Worm (Caenorhabditis elegans) whole organism, L4 larva: ENCODE measurements around the gene F53F4.12.

Source experiments
- F37D6.2 ChIP-seq: sonication (generic microtip); optimal IDR thresholded peaks from 2 replicates; lab custom pipeline; 2016; ENCODE audit warnings: mild to moderate bottlenecking, missing genetic modification characterization, missing compliant biosample characterization
- F49E8.2 ChIP-seq: sonication (generic microtip); optimal IDR thresholded peaks from 2 replicates; lab custom pipeline; 2016; ENCODE audit warnings: missing compliant biosample characterization, mild to moderate bottlenecking, missing genetic modification characterization, borderline replicate concordance
- ZK546.5 ChIP-seq, 2 experiments: sonication (generic microtip); optimal IDR thresholded peaks; 2 replicates each; lab custom pipeline; 2017; ENCODE audit warnings: missing biosample characterization in 2 of 2, missing genetic modification characterization in 2 of 2
- aly-2 ChIP-seq: sonication (generic microtip); optimal IDR thresholded peaks from 2 replicates; lab custom pipeline; 2018; ENCODE audit warnings: missing biosample characterization, missing genetic modification characterization
- ama-1 ChIP-seq: fragments of 150-350 bp; optimal IDR thresholded peaks from 2 replicates; lab custom pipeline; 2014; ENCODE audit warnings: inconsistent platforms, mixed read lengths
- ceh-20 ChIP-seq: fragments of 200-800 bp; sonication (Bioruptor generic); IDR thresholded peaks from 2 replicates; pipeline ENCODE4 v1.3.6; 2022; ENCODE audit warnings: missing genetic modification reagents, missing genetic modification characterization, missing compliant biosample characterization
- cey-2 ChIP-seq: sonication (generic microtip); optimal IDR thresholded peaks from 3 replicates; lab custom pipeline; 2017; ENCODE audit warnings: missing genetic modification characterization, mild to moderate bottlenecking, missing compliant biosample characterization, antibody characterized with exemption, borderline replicate concordance; ENCODE audit not compliant: insufficient read depth
- ctbp-1 ChIP-seq: fragments of 200-800 bp; sonication (Bioruptor generic); IDR thresholded peaks from 2 replicates; pipeline ENCODE4 v1.3.6; 2022; ENCODE audit warnings: missing genetic modification reagents, missing genetic modification characterization, missing compliant biosample characterization
- daf-12 ChIP-seq: fragments of 150-350 bp; optimal IDR thresholded peaks from 2 replicates; lab custom pipeline; 2014; ENCODE audit warnings: missing biosample characterization, missing genetic modification reagents, missing genetic modification characterization
- daf-8 ChIP-seq: fragments of 200-800 bp; sonication (Bioruptor generic); IDR thresholded peaks from 2 replicates; pipeline ENCODE4 v1.3.6; 2022; ENCODE audit warnings: missing genetic modification characterization, missing compliant biosample characterization
- dmd-6 ChIP-seq: fragments of 200-800 bp; sonication (Bioruptor generic); IDR thresholded peaks from 2 replicates; pipeline ENCODE4 v1.3.6; 2022; ENCODE audit warnings: missing genetic modification reagents, missing genetic modification characterization, missing compliant biosample characterization
- dmd-9 ChIP-seq: fragments of 200-800 bp; sonication (Bioruptor generic); IDR thresholded peaks from 2 replicates; pipeline ENCODE4 v1.3.6; 2022; ENCODE audit warnings: missing genetic modification reagents, missing genetic modification characterization, missing compliant biosample characterization
- dpl-1 ChIP-seq: fragments of 150-350 bp; optimal IDR thresholded peaks from 2 replicates; lab custom pipeline; 2014; ENCODE audit warnings: missing biosample characterization, missing genetic modification reagents, missing genetic modification characterization
- duxl-1 ChIP-seq: sonication (generic microtip); optimal IDR thresholded peaks from 2 replicates; lab custom pipeline; 2016; ENCODE audit warnings: mild to moderate bottlenecking, missing genetic modification characterization, moderate library complexity, missing compliant biosample characterization; ENCODE audit not compliant: poor library complexity
- dve-1 ChIP-seq: sonication (generic microtip); optimal IDR thresholded peaks from 2 replicates; lab custom pipeline; 2017; ENCODE audit warnings: antibody characterized with exemption, mild to moderate bottlenecking, missing genetic modification characterization, missing compliant biosample characterization; ENCODE audit not compliant: insufficient read depth
- fkh-10 ChIP-seq: fragments of 150-350 bp; optimal IDR thresholded peaks from 2 replicates; lab custom pipeline; 2014; ENCODE audit warnings: missing biosample characterization, missing genetic modification reagents, missing genetic modification characterization
- fos-1 ChIP-seq: fragments of 150-350 bp; optimal IDR thresholded peaks from 2 replicates; lab custom pipeline; 2014; ENCODE audit warnings: missing biosample characterization, missing genetic modification characterization
- gei-8 ChIP-seq: fragments of 200-800 bp; sonication (Bioruptor generic); optimal IDR thresholded peaks from 2 replicates; lab custom pipeline; 2018; ENCODE audit warnings: mild to moderate bottlenecking, missing genetic modification characterization, missing compliant biosample characterization
- hlh-30 ChIP-seq: sonication (generic microtip); optimal IDR thresholded peaks from 2 replicates; lab custom pipeline; 2017; ENCODE audit warnings: antibody characterized with exemption, mild to moderate bottlenecking, missing genetic modification characterization, missing compliant biosample characterization; ENCODE audit not compliant: insufficient read depth
- jun-1 ChIP-seq: fragments of 150-350 bp; optimal IDR thresholded peaks from 2 replicates; lab custom pipeline; 2014; ENCODE audit warnings: missing biosample characterization, missing genetic modification reagents, missing genetic modification characterization
- lin-13 ChIP-seq: fragments of 150-350 bp; optimal IDR thresholded peaks from 2 replicates; lab custom pipeline; 2014; ENCODE audit warnings: missing biosample characterization, missing genetic modification reagents, missing genetic modification characterization
- lin-29 ChIP-seq: fragments of 200-800 bp; sonication (Bioruptor generic); IDR thresholded peaks from 2 replicates; pipeline ENCODE4 v1.3.6; 2022; ENCODE audit warnings: missing genetic modification reagents, missing genetic modification characterization, missing compliant biosample characterization
- lin-38 ChIP-seq: fragments of 200-800 bp; sonication (Bioruptor generic); IDR thresholded peaks from 2 replicates; pipeline ENCODE4 v1.3.6; 2022; ENCODE audit warnings: missing genetic modification reagents, missing genetic modification characterization, missing compliant biosample characterization
- lin-39 ChIP-seq: fragments of 150-350 bp; optimal IDR thresholded peaks from 2 replicates; lab custom pipeline; 2014; ENCODE audit warnings: missing biosample characterization, missing genetic modification reagents, missing genetic modification characterization
- lir-3 ChIP-seq: sonication (generic microtip); optimal IDR thresholded peaks from 2 replicates; lab custom pipeline; 2016; ENCODE audit warnings: mild to moderate bottlenecking, missing genetic modification characterization, missing compliant biosample characterization
- lsy-2 ChIP-seq, 2 experiments: fragments of 150-350 bp in 1 of 2; sonication (generic microtip) in 1 of 2; optimal IDR thresholded peaks; 2 replicates each; lab custom pipeline; 2014 to 2017; ENCODE audit warnings: missing biosample characterization in 2 of 2, missing genetic modification characterization in 2 of 2
- madf-5 ChIP-seq, 2 experiments: fragments of 200-800 bp; sonication (Bioruptor generic); IDR thresholded peaks; 2 replicates each; pipeline ENCODE4 v1.3.6; 2022; ENCODE audit warnings: missing compliant biosample characterization in 2 of 2, missing genetic modification characterization in 2 of 2
- mdl-1 ChIP-seq, 2 experiments: fragments of 150-350 bp in 1 of 2; sonication (generic microtip) in 1 of 2; optimal IDR thresholded peaks; 2 replicates each; lab custom pipeline; 2014 to 2017; ENCODE audit warnings: missing biosample characterization in 2 of 2, missing genetic modification characterization in 2 of 2
- mxl-3 ChIP-seq: fragments of 200-800 bp; sonication (Bioruptor generic); optimal IDR thresholded peaks from 2 replicates; lab custom pipeline; 2018; ENCODE audit warnings: mild to moderate bottlenecking, missing genetic modification characterization, missing compliant biosample characterization
- nhr-10 ChIP-seq: fragments of 150-350 bp; optimal IDR thresholded peaks from 2 replicates; lab custom pipeline; 2014; ENCODE audit warnings: missing biosample characterization, missing genetic modification characterization
- nhr-111 ChIP-seq: fragments of 200-800 bp; sonication (Bioruptor generic); optimal IDR thresholded peaks from 2 replicates; lab custom pipeline; 2018; ENCODE audit warnings: mild to moderate bottlenecking, missing genetic modification characterization, missing compliant biosample characterization
- nhr-76 ChIP-seq: fragments of 150-350 bp; optimal IDR thresholded peaks from 2 replicates; lab custom pipeline; 2014; ENCODE audit warnings: missing biosample characterization, missing genetic modification characterization
- nhr-77 ChIP-seq: fragments of 150-350 bp; optimal IDR thresholded peaks from 2 replicates; lab custom pipeline; 2014; ENCODE audit warnings: missing biosample characterization, missing genetic modification characterization
- pha-4 ChIP-seq, 2 experiments: fragments of 150-350 bp in 1 of 2; fragments of 200-800 bp in 1 of 2; sonication (Bioruptor generic) in 1 of 2; IDR thresholded peaks in 1 of 2; optimal IDR thresholded peaks in 1 of 2; 2 replicates each; pipeline versions ENCODE4 v1.3.6 to Lab custom; 2014 to 2022; ENCODE audit warnings: missing genetic modification characterization in 2 of 2, missing genetic modification reagents in 2 of 2, missing biosample characterization in 1 of 2, missing compliant biosample characterization in 1 of 2
- rbr-2 ChIP-seq: sonication (generic microtip); optimal IDR thresholded peaks from 2 replicates; lab custom pipeline; 2016; ENCODE audit warnings: missing genotype, missing genetic modification characterization, missing compliant biosample characterization
- saeg-2 ChIP-seq: fragments of 200-800 bp; sonication (Bioruptor generic); IDR thresholded peaks from 2 replicates; pipeline ENCODE4 v1.3.6; 2022; ENCODE audit warnings: missing genetic modification reagents, missing genetic modification characterization, missing compliant biosample characterization
- sdz-12 ChIP-seq: fragments of 200-800 bp; sonication (Bioruptor generic); optimal IDR thresholded peaks from 2 replicates; lab custom pipeline; 2018; ENCODE audit warnings: mild to moderate bottlenecking, missing genetic modification characterization, missing compliant biosample characterization
- snpc-1.2 ChIP-seq: fragments of 200-800 bp; sonication (Bioruptor generic); IDR thresholded peaks from 2 replicates; pipeline ENCODE4 v1.3.6; 2022; ENCODE audit warnings: missing genetic modification reagents, missing genetic modification characterization, missing compliant biosample characterization
- snpc-4 ChIP-seq: fragments of 150-350 bp; optimal IDR thresholded peaks from 2 replicates; lab custom pipeline; 2014; ENCODE audit warnings: missing biosample characterization, missing genetic modification characterization
- spr-1 ChIP-seq: sonication (generic microtip); optimal IDR thresholded peaks from 2 replicates; lab custom pipeline; 2016; ENCODE audit warnings: mild to moderate bottlenecking, missing genetic modification characterization, missing compliant biosample characterization
- spr-3 ChIP-seq: fragments of 200-800 bp; sonication (Bioruptor generic); optimal IDR thresholded peaks from 2 replicates; lab custom pipeline; 2018; ENCODE audit warnings: mild to moderate bottlenecking, missing genetic modification characterization, missing compliant biosample characterization
- tra-1 ChIP-seq: fragments of 200-800 bp; sonication (Bioruptor generic); IDR thresholded peaks from 2 replicates; pipeline ENCODE4 v1.3.6; 2022; ENCODE audit warnings: missing genetic modification reagents, missing genetic modification characterization, missing compliant biosample characterization
- vab-7 ChIP-seq: fragments of 200-800 bp; sonication (Bioruptor generic); IDR thresholded peaks from 2 replicates; pipeline ENCODE4 v1.3.6; 2022; ENCODE audit warnings: missing genetic modification reagents, missing genetic modification characterization, missing compliant biosample characterization
- zfp-2 ChIP-seq: sonication (generic microtip); optimal IDR thresholded peaks from 2 replicates; lab custom pipeline; 2016; ENCODE audit warnings: mild to moderate bottlenecking, missing genetic modification characterization, missing compliant biosample characterization
- zip-2 ChIP-seq: fragments of 150-350 bp; optimal IDR thresholded peaks from 2 replicates; lab custom pipeline; 2014; ENCODE audit warnings: missing biosample characterization, missing genetic modification characterization
- ztf-11 ChIP-seq: fragments of 150-350 bp; optimal IDR thresholded peaks from 2 replicates; lab custom pipeline; 2014; ENCODE audit warnings: missing biosample characterization, missing genetic modification characterization

Gene F53F4.12

ce11 chrV:13657291-13657690 is 31.4 kb downstream of the F53F4.12 start (continued):
- TF ChIP-seq snpc-1.2 (GFP tag; lab: Robert Waterston, UW), result no peak
- no peak for TF ChIP-seq madf-5 (GFP tag; IDR thresholded peaks at IDR 0.05; lab: Robert Waterston, UW)
- peak; percentile 64 for TF ChIP-seq nhr-10 (tag; lab: Kevin White, UChicago)
- TF ChIP-seq spr-1, result no peak

DNA sequence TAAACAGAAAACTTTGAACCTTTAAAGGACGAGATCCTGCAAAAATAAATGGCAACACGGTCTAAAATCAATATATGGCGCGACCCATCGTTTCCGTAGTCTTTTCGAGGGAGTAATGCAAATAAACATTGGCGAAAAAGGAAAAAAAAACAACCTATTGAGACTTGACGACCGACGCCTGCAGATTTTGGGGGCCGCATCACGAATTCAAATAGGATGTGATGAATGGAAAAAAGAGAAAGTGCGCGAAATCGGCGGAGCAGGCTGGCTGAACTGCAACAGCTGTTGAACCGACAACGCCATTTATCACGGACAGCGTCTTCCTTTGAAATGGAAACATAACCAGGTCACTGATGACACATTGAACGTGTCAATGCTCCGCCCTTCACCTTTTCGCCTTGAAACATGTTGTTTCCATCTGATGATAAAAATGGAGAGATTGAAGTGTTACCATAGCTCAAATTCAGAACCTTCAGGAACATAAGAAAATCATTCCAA is 32.0 kb downstream of the F53F4.12 start:
- peak; percentile 17; the same call in 1 of the 2 replicates for TF ChIP-seq ceh-20 (GFP tag; lab: Robert Waterston, UW)
- TF ChIP-seq mxl-3 (GFP tag; lab: Kevin White, UChicago), result no peak
- TF ChIP-seq pha-4 (GFP tag; IDR thresholded peaks at IDR 0.05; lab: Robert Waterston, UW), result peak; percentile 23; the same call in 1 of the 2 replicates
- no peak for TF ChIP-seq pha-4 (tag; optimal IDR thresholded peaks at IDR 0.05; lab: Kevin White, UChicago)
- TF ChIP-seq, all 104 proteins: peak for 2

DNA sequence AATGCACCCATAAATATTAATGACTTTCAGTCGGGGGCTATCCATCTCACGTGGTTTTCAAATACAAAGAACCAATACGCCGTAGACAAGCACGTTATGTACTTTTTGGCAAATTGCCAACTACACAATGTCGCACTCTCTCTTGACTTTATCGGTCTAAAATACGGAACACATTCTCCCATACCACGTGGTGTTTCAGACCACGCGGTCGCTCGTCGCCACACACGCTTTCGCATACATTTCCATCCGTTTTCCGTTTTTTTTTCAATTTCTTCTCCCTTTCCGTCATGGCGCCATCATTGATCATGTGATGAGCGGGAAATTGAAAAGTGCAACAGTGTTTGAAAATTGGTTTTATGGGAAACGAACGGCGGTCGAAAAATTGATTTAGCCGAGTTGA is 32.7 kb downstream of the F53F4.12 start:
- peak; percentile 90 to 98 for TF ChIP-seq mdl-1 (tag; optimal IDR thresholded peaks at IDR 0.05; lab: Kevin White, UChicago)
- no peak for TF ChIP-seq lin-13 (GFP tag; lab: Kevin White, UChicago)
- peak; percentile 43 for TF ChIP-seq lin-38 (GFP tag; lab: Robert Waterston, UW)
- peak; percentile 74 for TF ChIP-seq dmd-9 (GFP tag; lab: Robert Waterston, UW)
- TF ChIP-seq lir-3 (tag; lab: Kevin White, UChicago), result no peak
- TF ChIP-seq mxl-3 (GFP tag; lab: Kevin White, UChicago), result peak; percentile 99
- TF ChIP-seq F37D6.2 (tag; lab: Kevin White, UChicago), result peak; percentile 32
- TF ChIP-seq sdz-12, result peak; percentile 24
- TF ChIP-seq aly-2 (tag; lab: Kevin White, UChicago), result no peak
- peak; percentile 95 for TF ChIP-seq dve-1
- TF ChIP-seq nhr-77 (tag; lab: Kevin White, UChicago), result peak; percentile 81
- peak in 1 of 2 experiments; percentile 41; a peak in 1 of 4 replicates for TF ChIP-seq madf-5 (GFP tag; IDR thresholded peaks at IDR 0.05; lab: Robert Waterston, UW)
- no peak for TF ChIP-seq ZK546.5 (tag; optimal IDR thresholded peaks at IDR 0.05; lab: Kevin White, UChicago)
- no peak for TF ChIP-seq fkh-10
- TF ChIP-seq saeg-2 (GFP tag; lab: Robert Waterston, UW), result peak; percentile 93
- no peak for TF ChIP-seq daf-12 (tag; lab: Kevin White, UChicago)
- TF ChIP-seq cey-2 (tag; lab: Kevin White, UChicago), result peak; percentile 63
- TF ChIP-seq hlh-30 (tag; lab: Kevin White, UChicago), result peak; percentile 99
- peak; percentile 71 for TF ChIP-seq ctbp-1 (GFP tag; lab: Robert Waterston, UW)
- peak; percentile 89 for TF ChIP-seq gei-8 (GFP tag; lab: Kevin White, UChicago)
- TF ChIP-seq fos-1 (tag; lab: Kevin White, UChicago), result peak; percentile 69
- peak; percentile 20 for TF ChIP-seq duxl-1 (tag; lab: Kevin White, UChicago)
- peak; percentile 64 to 84 for TF ChIP-seq lsy-2 (tag; optimal IDR thresholded peaks at IDR 0.05; lab: Kevin White, UChicago)
- peak; percentile 52 for TF ChIP-seq nhr-76 (tag; lab: Kevin White, UChicago)
- peak; percentile 37; the same call in 1 of the 2 replicates for TF ChIP-seq lin-29 (GFP tag; lab: Robert Waterston, UW)
- no peak for TF ChIP-seq ama-1 (lab: Kevin White, UChicago)
- no peak for TF ChIP-seq F49E8.2 (tag; lab: Kevin White, UChicago)
- TF ChIP-seq snpc-4 (tag; lab: Kevin White, UChicago), result no peak
- TF ChIP-seq ztf-11, result no peak
- peak; percentile 63; the same call in 1 of the 2 replicates for TF ChIP-seq vab-7 (GFP tag; lab: Robert Waterston, UW)
- no peak for TF ChIP-seq zip-2 (tag; lab: Kevin White, UChicago)
- TF ChIP-seq dmd-6 (GFP tag; lab: Robert Waterston, UW), result peak; percentile 99
- peak; percentile 71 for TF ChIP-seq jun-1 (tag; lab: Kevin White, UChicago)
- TF ChIP-seq nhr-10 (tag; lab: Kevin White, UChicago), result peak; percentile 52
- peak; percentile 63 for TF ChIP-seq dpl-1 (GFP tag; lab: Kevin White, UChicago)
- TF ChIP-seq nhr-111 (GFP tag; lab: Kevin White, UChicago), result no peak
- TF ChIP-seq rbr-2, result peak; percentile 38
- peak; percentile 99 for TF ChIP-seq tra-1 (GFP tag; lab: Robert Waterston, UW)
- no peak for TF ChIP-seq daf-8 (GFP tag; lab: Robert Waterston, UW)
- TF ChIP-seq spr-3, result peak; percentile 21
- no peak for TF ChIP-seq lin-39 (tag; lab: Kevin White, UChicago)
- no peak for TF ChIP-seq zfp-2 (tag; lab: Kevin White, UChicago)
